Fruit fly (Drosophila melanogaster) whole organism, embryonic: Measurements from ENCODE around the gene lqf.

Experiments
- Abd-B ChIP-seq: fragments of 200-800 bp; sonication (Bioruptor generic); optimal IDR thresholded peaks from 2 replicates; lab custom pipeline; 2018; ENCODE audit warnings: missing biosample characterization, mild to moderate bottlenecking, missing genetic modification characterization, moderate library complexity
- Antp ChIP-seq: fragments of 200-800 bp; sonication (Bioruptor generic); optimal IDR thresholded peaks from 3 replicates; lab custom pipeline; 2016; ENCODE audit warnings: missing biosample characterization, missing genetic modification characterization
- CG10274 ChIP-seq: fragments of 200-800 bp; sonication (Bioruptor generic); optimal IDR thresholded peaks from 3 replicates; lab custom pipeline; 2017; ENCODE audit warnings: missing biosample characterization, mild to moderate bottlenecking, missing genetic modification characterization
- CG10654 ChIP-seq: fragments of 200-800 bp; sonication (Bioruptor generic); optimal IDR thresholded peaks from 2 replicates; lab custom pipeline; 2016; ENCODE audit warnings: missing biosample characterization, missing genetic modification characterization
- CG11504 ChIP-seq: fragments of 200-800 bp; sonication (Bioruptor generic); optimal IDR thresholded peaks from 3 replicates; lab custom pipeline; 2019; ENCODE audit warnings: missing biosample characterization, mild to moderate bottlenecking, missing genetic modification characterization, moderate library complexity
- CG11696 ChIP-seq: fragments of 200-800 bp; sonication (Bioruptor generic); IDR thresholded peaks from 2 replicates; pipeline ENCODE4 v1.3.6; 2022; ENCODE audit warnings: missing biosample characterization, missing genetic modification characterization
- CG12744 ChIP-seq: fragments of 200-800 bp; sonication (Bioruptor generic); optimal IDR thresholded peaks from 2 replicates; lab custom pipeline; 2016; ENCODE audit warnings: missing biosample characterization, missing genetic modification characterization
- CG15073 ChIP-seq: fragments of 200-800 bp; sonication (Bioruptor generic); optimal IDR thresholded peaks from 2 replicates; lab custom pipeline; 2016; ENCODE audit warnings: missing biosample characterization, missing genetic modification characterization
- CG16779 ChIP-seq: fragments of 200-800 bp; sonication (Bioruptor generic); IDR thresholded peaks from 2 replicates; pipeline ENCODE4 v1.3.6; 2022; ENCODE audit warnings: missing biosample characterization, missing genetic modification characterization
- CG17385 ChIP-seq: fragments of 200-800 bp; sonication (Bioruptor generic); optimal IDR thresholded peaks from 3 replicates; lab custom pipeline; 2018; ENCODE audit warnings: missing biosample characterization, mild to moderate bottlenecking, missing genetic modification characterization
- CG18599 ChIP-seq: fragments of 200-800 bp; sonication (Bioruptor generic); optimal IDR thresholded peaks from 3 replicates; lab custom pipeline; 2017; ENCODE audit warnings: missing biosample characterization, missing genetic modification characterization, mild to moderate bottlenecking, moderate library complexity, missing genetic modification reagents
- CG31365 ChIP-seq: fragments of 200-800 bp; sonication (Bioruptor generic); optimal IDR thresholded peaks from 2 replicates; lab custom pipeline; 2018; ENCODE audit warnings: missing biosample characterization, mild to moderate bottlenecking, missing genetic modification characterization
- CG31388 ChIP-seq: fragments of 200-800 bp; sonication (Bioruptor generic); optimal IDR thresholded peaks from 2 replicates; lab custom pipeline; 2016; ENCODE audit warnings: missing biosample characterization, missing genetic modification characterization
- CG34224 ChIP-seq: fragments of 200-800 bp; sonication (Bioruptor generic); IDR thresholded peaks from 3 replicates; pipeline ENCODE4 v1.3.6; 2022; ENCODE audit warnings: missing biosample characterization, missing genetic modification characterization; ENCODE audit not compliant: partially characterized antibody
- CG3838 ChIP-seq: fragments of 200-800 bp; sonication (Bioruptor generic); optimal IDR thresholded peaks from 3 replicates; lab custom pipeline; 2016; ENCODE audit warnings: missing biosample characterization, missing genetic modification characterization
- CG42726 ChIP-seq: fragments of 200-800 bp; sonication (Bioruptor generic); IDR thresholded peaks from 2 replicates; pipeline ENCODE4 v1.3.6; 2022; ENCODE audit warnings: missing biosample characterization, missing genetic modification characterization; ENCODE audit not compliant: partially characterized antibody
- CG6654 ChIP-seq: fragments of 200-800 bp; sonication (Bioruptor generic); optimal IDR thresholded peaks from 2 replicates; lab custom pipeline; 2017; ENCODE audit warnings: missing biosample characterization, mild to moderate bottlenecking, missing genetic modification characterization
- CG6765 ChIP-seq: fragments of 200-800 bp; sonication (Bioruptor generic); optimal IDR thresholded peaks from 3 replicates; lab custom pipeline; 2017; ENCODE audit warnings: missing biosample characterization, mild to moderate bottlenecking, missing genetic modification characterization
- CG7839 ChIP-seq: fragments of 200-800 bp; sonication (Bioruptor generic); optimal IDR thresholded peaks from 3 replicates; lab custom pipeline; 2018; ENCODE audit warnings: missing biosample characterization, mild to moderate bottlenecking, missing genetic modification characterization, moderate library complexity
- CG9609 ChIP-seq: fragments of 200-800 bp; sonication (Bioruptor generic); optimal IDR thresholded peaks from 3 replicates; lab custom pipeline; 2016; ENCODE audit warnings: missing biosample characterization, missing genetic modification characterization
- Dek ChIP-seq: fragments of 200-800 bp; sonication (Bioruptor generic); optimal IDR thresholded peaks from 3 replicates; lab custom pipeline; 2019; ENCODE audit warnings: missing biosample characterization, mild to moderate bottlenecking, missing genetic modification characterization, moderate library complexity
- Dip2 ChIP-seq: fragments of 200-800 bp; sonication (Bioruptor generic); IDR thresholded peaks from 2 replicates; pipeline ENCODE4 v1.3.6; 2022; ENCODE audit warnings: missing biosample characterization, missing genetic modification characterization
- Doc3 ChIP-seq: fragments of 200-800 bp; sonication (Bioruptor generic); IDR thresholded peaks from 3 replicates; pipeline ENCODE4 v1.3.6; 2022; ENCODE audit warnings: missing biosample characterization, missing genetic modification characterization; ENCODE audit not compliant: partially characterized antibody
- Eip74EF ChIP-seq, 2 experiments: fragments of 200-800 bp in 1 of 2; fragments of >200 bp in 1 of 2; sonication (Bioruptor generic) in 1 of 2; optimal IDR thresholded peaks; 2 replicates each; lab custom pipeline; 2017 to 2019; ENCODE audit warnings: missing biosample characterization in 2 of 2, missing genetic modification characterization in 2 of 2, mild to moderate bottlenecking in 1 of 2, moderate library complexity in 1 of 2
- GATAe ChIP-seq: fragments of 200-800 bp; sonication (Bioruptor generic); conservative IDR thresholded peaks from 2 replicates; pipeline ENCODE4 v1.3.6; 2022; ENCODE audit warnings: missing biosample characterization, missing genetic modification characterization
- HLH54F ChIP-seq: fragments of 200-800 bp; sonication (Bioruptor generic); optimal IDR thresholded peaks from 3 replicates; lab custom pipeline; 2016; ENCODE audit warnings: missing biosample characterization, missing genetic modification characterization
- Hr39 ChIP-seq: fragments of >200 bp; optimal IDR thresholded peaks from 2 replicates; lab custom pipeline; 2017
- Mad ChIP-seq: fragments of 200-800 bp; sonication (Bioruptor generic); optimal IDR thresholded peaks from 2 replicates; lab custom pipeline; 2016; ENCODE audit warnings: missing biosample characterization, missing genetic modification characterization
- Mes4 ChIP-seq: fragments of 200-800 bp; sonication (Bioruptor generic); optimal IDR thresholded peaks from 2 replicates; lab custom pipeline; 2016; ENCODE audit warnings: missing biosample characterization, missing genetic modification characterization
- Neu2 ChIP-seq: fragments of 200-800 bp; sonication (Bioruptor generic); optimal IDR thresholded peaks from 3 replicates; lab custom pipeline; 2016; ENCODE audit warnings: missing biosample characterization, missing genetic modification characterization, borderline replicate concordance
- Ravus ChIP-seq: fragments of 200-800 bp; sonication (Bioruptor generic); IDR thresholded peaks from 2 replicates; pipeline ENCODE4 v1.3.6; 2022; ENCODE audit warnings: missing biosample characterization, missing genetic modification characterization
- ap ChIP-seq: fragments of 200-800 bp; sonication (Bioruptor generic); IDR thresholded peaks from 2 replicates; pipeline ENCODE4 v1.3.6; 2022; ENCODE audit warnings: missing biosample characterization, missing genetic modification characterization
- bab2 ChIP-seq: fragments of 200-800 bp; sonication (Bioruptor generic); optimal IDR thresholded peaks from 2 replicates; lab custom pipeline; 2016; ENCODE audit warnings: missing biosample characterization, missing genetic modification characterization
- bcd ChIP-seq: fragments of 200-800 bp; sonication (Bioruptor generic); optimal IDR thresholded peaks from 2 replicates; lab custom pipeline; 2017; ENCODE audit warnings: missing biosample characterization, mild to moderate bottlenecking, missing genetic modification characterization
- da ChIP-seq: fragments of 200-800 bp; sonication (Bioruptor generic); optimal IDR thresholded peaks from 2 replicates; lab custom pipeline; 2016; ENCODE audit warnings: missing biosample characterization, missing genetic modification characterization
- dpn ChIP-seq, 2 experiments: fragments of 200-800 bp; sonication (Bioruptor generic); optimal IDR thresholded peaks; 3 replicates each; lab custom pipeline; 2016; ENCODE audit warnings: missing biosample characterization in 2 of 2, missing genetic modification characterization in 2 of 2
- esg ChIP-seq: fragments of 200-800 bp; sonication (Bioruptor generic); conservative IDR thresholded peaks from 2 replicates; pipeline ENCODE4 v1.3.6; 2022; ENCODE audit warnings: missing biosample characterization, missing genetic modification characterization
- hb ChIP-seq: fragments of 200-800 bp; sonication (Bioruptor generic); IDR thresholded peaks from 3 replicates; pipeline ENCODE4 v1.3.6; 2022; ENCODE audit warnings: missing biosample characterization, missing genetic modification characterization; ENCODE audit not compliant: partially characterized antibody
- kay ChIP-seq: fragments of 200-800 bp; sonication (Bioruptor generic); optimal IDR thresholded peaks from 2 replicates; lab custom pipeline; 2016; ENCODE audit warnings: missing biosample characterization, missing genetic modification characterization
- knrl ChIP-seq: fragments of 200-800 bp; sonication (Bioruptor generic); IDR thresholded peaks from 3 replicates; pipeline ENCODE4 v1.3.6; 2022; ENCODE audit warnings: missing biosample characterization, missing genetic modification characterization; ENCODE audit not compliant: partially characterized antibody
- mld ChIP-seq: fragments of 200-800 bp; sonication (Bioruptor generic); IDR thresholded peaks from 3 replicates; pipeline ENCODE4 v1.3.6; 2022; ENCODE audit warnings: missing biosample characterization, missing genetic modification characterization; ENCODE audit not compliant: partially characterized antibody
- pho ChIP-seq: fragments of 200-800 bp; sonication (Bioruptor generic); optimal IDR thresholded peaks from 2 replicates; lab custom pipeline; 2016; ENCODE audit warnings: missing biosample characterization, missing genetic modification characterization
- ranshi ChIP-seq: fragments of 200-800 bp; sonication (Bioruptor generic); IDR thresholded peaks from 2 replicates; pipeline ENCODE4 v1.3.6; 2022; ENCODE audit warnings: missing biosample characterization, missing genetic modification characterization
- run ChIP-seq: fragments of 200-800 bp; sonication (Bioruptor generic); optimal IDR thresholded peaks from 3 replicates; lab custom pipeline; 2018; ENCODE audit warnings: missing biosample characterization, mild to moderate bottlenecking, missing genetic modification characterization
- sd ChIP-seq: fragments of 200-800 bp; sonication (Bioruptor generic); optimal IDR thresholded peaks from 3 replicates; lab custom pipeline; 2018; ENCODE audit warnings: missing biosample characterization, mild to moderate bottlenecking, missing genetic modification characterization, moderate library complexity
- tio ChIP-seq: fragments of 200-800 bp; sonication (Bioruptor generic); optimal IDR thresholded peaks from 2 replicates; lab custom pipeline; 2017; ENCODE audit warnings: missing biosample characterization, missing genetic modification characterization, inconsistent platforms
- toy ChIP-seq: fragments of 200-800 bp; sonication (Bioruptor generic); IDR thresholded peaks from 2 replicates; pipeline ENCODE4 v1.3.6; 2022; ENCODE audit warnings: missing biosample characterization, missing genetic modification characterization
- usp ChIP-seq: fragments of >200 bp; optimal IDR thresholded peaks from 2 replicates; lab custom pipeline; 2017; ENCODE audit warnings: missing biosample characterization, missing genetic modification characterization
- vfl ChIP-seq: fragments of 200-800 bp; sonication (Bioruptor generic); optimal IDR thresholded peaks from 2 replicates; lab custom pipeline; 2016; ENCODE audit warnings: missing biosample characterization, missing genetic modification characterization
- wor ChIP-seq: fragments of 200-800 bp; sonication (Bioruptor generic); IDR thresholded peaks from 2 replicates; pipeline ENCODE4 v1.3.6; 2022; ENCODE audit warnings: missing biosample characterization, missing genetic modification characterization

The lqf gene

dm6 chr3L:7528380-7529080 is at the start of gene lqf (continued):
- no peak for TF ChIP-seq CG12744 (GFP tag; lab: Kevin White, UChicago)
- peak; percentile 37 for TF ChIP-seq CG11504
- no peak for TF ChIP-seq CG31388
- no peak for TF ChIP-seq Dip2
- no peak for TF ChIP-seq Mes4 (GFP tag; lab: Kevin White, UChicago)
- TF ChIP-seq knrl (GFP tag; lab: Robert Waterston, UW) = peak; percentile 90
- no peak for TF ChIP-seq ranshi (GFP tag; lab: Robert Waterston, UW)
- TF ChIP-seq CG6654 (GFP tag; lab: Kevin White, UChicago) = no peak
- TF ChIP-seq mld = peak; percentile 71; the same call in 2 of the 3 replicates
- peak; percentile 6 for TF ChIP-seq Dek (tag; lab: Kevin White, UChicago)
- no peak for TF ChIP-seq Neu2 (GFP tag; lab: Kevin White, UChicago)
- no peak for TF ChIP-seq CG6765 (GFP tag; lab: Kevin White, UChicago)
- no peak for TF ChIP-seq Mad
- no peak for TF ChIP-seq bcd (GFP tag; lab: Kevin White, UChicago)
- TF ChIP-seq Eip74EF (GFP tag; optimal IDR thresholded peaks at IDR 0.05; lab: Kevin White, UChicago) = no peak
- no peak for TF ChIP-seq CG9609 (GFP tag; lab: Kevin White, UChicago)
- no peak for TF ChIP-seq CG18599
- peak; percentile 1 for TF ChIP-seq CG7839 (tag; lab: Kevin White, UChicago)
- no peak for TF ChIP-seq usp (GFP tag; lab: Kevin White, UChicago)
- TF ChIP-seq Antp (GFP tag; lab: Kevin White, UChicago) = no peak
- no peak for TF ChIP-seq CG11696
- no peak for TF ChIP-seq pho
- TF ChIP-seq sd (tag; lab: Kevin White, UChicago) = no peak
- TF ChIP-seq GATAe (GFP tag; lab: Robert Waterston, UW) = no peak
- TF ChIP-seq dpn (GFP tag; optimal IDR thresholded peaks at IDR 0.05; lab: Kevin White, UChicago) = no peak
- TF ChIP-seq Doc3 (GFP tag; lab: Robert Waterston, UW) = peak; percentile 77
- TF ChIP-seq run (tag; lab: Kevin White, UChicago) = no peak
- TF ChIP-seq HLH54F = no peak
- TF ChIP-seq toy (GFP tag; lab: Robert Waterston, UW) = no peak
- no peak for TF ChIP-seq bab2
- TF ChIP-seq hb = peak; percentile 91
- no peak for TF ChIP-seq Hr39 (lab: Kevin White, UChicago)
- TF ChIP-seq wor = no peak
- no peak for TF ChIP-seq kay
- TF ChIP-seq Ravus = no peak
- TF ChIP-seq esg (GFP tag; lab: Robert Waterston, UW) = no peak
- no peak for TF ChIP-seq da (GFP tag; lab: Kevin White, UChicago)
- TF ChIP-seq CG16779 (GFP tag; lab: Robert Waterston, UW) = no peak
- no peak for TF ChIP-seq vfl (GFP tag; lab: Kevin White, UChicago)
- peak; percentile 1 for TF ChIP-seq tio (GFP tag; lab: Kevin White, UChicago)
- no peak for TF ChIP-seq ap (GFP tag; lab: Robert Waterston, UW)
- TF ChIP-seq CG15073 (GFP tag; lab: Kevin White, UChicago) = no peak
- TF ChIP-seq CG42726 (GFP tag; lab: Robert Waterston, UW) = no peak; the same call in 1 of the 2 replicates
- no peak for TF ChIP-seq CG10654 (GFP tag; lab: Kevin White, UChicago)
- TF ChIP-seq CG3838 (GFP tag; lab: Kevin White, UChicago) = no peak
- TF ChIP-seq CG10274 = no peak
- TF ChIP-seq CG34224 = peak; percentile 68; the same call in 2 of the 3 replicates
- peak; percentile 18 for TF ChIP-seq Abd-B (GFP tag; lab: Kevin White, UChicago)
- TF ChIP-seq CG31365 (tag; lab: Kevin White, UChicago) = no peak
- no peak for TF ChIP-seq CG17385 (GFP tag; lab: Kevin White, UChicago)
